Worm (Caenorhabditis elegans): Measurements from ENCODE around the gene ttbk-5.

ttbk-5 gene

DNA sequence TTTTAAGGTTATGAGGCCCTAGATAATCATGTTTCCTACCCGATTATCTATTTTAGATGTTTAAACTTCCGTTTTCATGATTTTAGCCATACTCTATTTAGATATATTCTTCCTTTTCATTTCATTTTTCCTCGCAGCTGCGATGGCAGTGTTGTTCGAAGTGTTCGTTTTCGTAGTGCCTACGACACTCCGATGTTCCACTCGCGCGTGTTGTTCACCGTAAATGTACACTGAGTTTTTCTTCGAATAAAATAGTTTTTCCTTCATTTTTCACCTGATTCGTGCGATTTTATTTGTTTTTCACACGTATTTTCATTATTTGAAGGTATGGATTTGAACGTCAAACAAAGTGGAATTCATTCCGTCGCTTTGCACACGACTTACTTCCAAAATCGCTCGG, 6.4 kb downstream of the ttbk-5 start, which contains the start of gene dis-3:
dis-3 (plus strand) TSS at position 322 of the 400 bp plus-strand sequence.
- TF ChIP-seq R02D3.7 (tag; optimal IDR thresholded peaks at IDR 0.05) = peak; percentile 55
- TF ChIP-seq Y55F3AM.14 (GFP tag; optimal IDR thresholded peaks at IDR 0.05) = no peak

DNA sequence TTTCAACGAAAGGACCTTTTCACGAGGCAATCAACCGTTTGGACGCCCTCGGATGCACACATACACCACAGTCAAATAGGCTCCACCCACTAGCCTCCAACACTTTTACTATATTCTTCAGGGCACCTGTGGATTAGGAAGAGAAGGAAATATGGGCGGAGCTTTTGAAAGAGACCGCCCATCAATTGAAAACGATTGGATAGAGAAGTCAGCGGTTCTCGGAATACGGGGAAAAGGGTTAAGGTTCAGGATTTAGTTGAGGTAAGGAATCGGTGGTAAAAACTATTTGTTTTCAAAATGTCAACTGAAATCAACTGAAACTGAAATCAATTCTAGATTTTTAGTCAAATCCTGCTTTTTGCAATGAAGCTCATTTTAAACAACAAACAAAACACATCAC, 20.0 kb downstream of the ttbk-5 start, which contains the start of gene egl-38:
egl-38 (minus strand) TSS at position 101 of the 400 bp plus-strand sequence.
- TF ChIP-seq lsy-2 (tag; optimal IDR thresholded peaks at IDR 0.05) = no peak
- TF ChIP-seq ztf-4 (tag; optimal IDR thresholded peaks at IDR 0.05) = no peak
- no peak for TF ChIP-seq C34F6.9 (tag; optimal IDR thresholded peaks at IDR 0.05)
- TF ChIP-seq sem-4 (tag; optimal IDR thresholded peaks at IDR 0.05) = no peak
- no peak for TF ChIP-seq F13H6.1 (tag; optimal IDR thresholded peaks at IDR 0.05)
- TF ChIP-seq blmp-1 (tag; optimal IDR thresholded peaks at IDR 0.05; ENCODE audit: insufficient read depth) = no peak
- TF ChIP-seq ZK546.5 (tag; optimal IDR thresholded peaks at IDR 0.05) = no peak
- no peak for TF ChIP-seq nhr-10 (tag; optimal IDR thresholded peaks at IDR 0.05)

DNA sequence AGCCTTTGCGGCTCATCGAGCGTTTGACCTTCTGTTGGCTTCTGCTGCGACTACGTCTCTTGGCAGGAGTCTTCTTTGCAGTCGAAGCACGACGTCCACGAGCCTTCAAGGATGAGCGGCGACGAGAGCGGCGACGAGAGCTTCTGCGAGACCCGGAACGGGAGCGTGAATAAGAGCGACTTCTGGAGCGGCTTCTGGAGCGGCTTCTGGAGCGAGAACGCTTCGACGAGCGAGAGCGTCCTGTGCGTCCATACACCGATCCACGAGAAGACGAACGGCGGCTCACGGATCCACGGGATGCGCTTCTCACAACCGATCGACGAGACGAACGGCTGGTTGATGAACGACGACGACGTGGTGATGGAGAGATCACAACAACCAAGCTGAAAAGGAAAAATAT, 20.4 kb downstream of the ttbk-5 start:
- no peak for TF ChIP-seq dmd-4 (tag; optimal IDR thresholded peaks at IDR 0.05)
- TF ChIP-seq nhr-23 (tag; optimal IDR thresholded peaks at IDR 0.05) = no peak
- no peak for TF ChIP-seq nhr-21 (tag; optimal IDR thresholded peaks at IDR 0.05)
- no peak for TF ChIP-seq unc-55 (GFP tag; optimal IDR thresholded peaks at IDR 0.05)
- TF ChIP-seq lin-11 (tag; optimal IDR thresholded peaks at IDR 0.05) = no peak
- TF ChIP-seq sma-9 (GFP tag; optimal IDR thresholded peaks at IDR 0.05) = no peak
- TF ChIP-seq sma-9 (tag; optimal IDR thresholded peaks at IDR 0.05) = no peak
- no peak for TF ChIP-seq aly-2 (tag; optimal IDR thresholded peaks at IDR 0.05)
- TF ChIP-seq mbf-1 (tag; optimal IDR thresholded peaks at IDR 0.05) = no peak
- TF ChIP-seq ZK546.5 (tag; optimal IDR thresholded peaks at IDR 0.05) = no peak
- no peak for TF ChIP-seq ztf-4 (tag; optimal IDR thresholded peaks at IDR 0.05)
- no peak for TF ChIP-seq C34F6.9 (tag; optimal IDR thresholded peaks at IDR 0.05)
- no peak for TF ChIP-seq ceh-82 (tag; optimal IDR thresholded peaks at IDR 0.05)
- TF ChIP-seq nhr-10 (tag; optimal IDR thresholded peaks at IDR 0.05) = no peak
- no peak for TF ChIP-seq nhr-6 (tag; optimal IDR thresholded peaks at IDR 0.05)
- TF ChIP-seq ztf-11 (tag; optimal IDR thresholded peaks at IDR 0.05) = no peak
- TF ChIP-seq snpc-4 (tag; optimal IDR thresholded peaks at IDR 0.05) = no peak
- TF ChIP-seq gmeb-1 (tag; optimal IDR thresholded peaks at IDR 0.05) = no peak
- no peak for TF ChIP-seq unc-39 (tag; optimal IDR thresholded peaks at IDR 0.05)
- TF ChIP-seq lsy-2 (tag; optimal IDR thresholded peaks at IDR 0.05) = no peak
- no peak for TF ChIP-seq sem-4 (tag; optimal IDR thresholded peaks at IDR 0.05)

DNA sequence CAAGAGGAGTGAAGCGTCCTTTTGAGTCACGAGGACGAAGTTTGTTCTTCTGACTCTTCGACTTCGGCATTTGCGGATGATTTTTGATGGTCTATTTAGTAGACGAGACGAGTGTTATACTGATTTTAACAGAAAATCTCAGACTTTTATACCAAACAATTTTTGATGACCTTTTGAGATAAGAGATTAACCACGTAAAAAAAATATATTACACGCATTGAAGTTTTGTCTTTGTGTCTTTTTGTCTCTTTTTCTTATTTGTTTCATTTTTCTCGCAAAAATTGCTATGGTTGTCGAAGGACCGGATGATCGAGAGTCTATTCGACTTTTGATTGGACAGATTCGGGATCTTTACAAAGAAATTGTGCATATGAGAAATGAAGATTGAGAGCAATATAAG, 21.0 kb downstream of the ttbk-5 start, which contains the start of gene spch-1:
spch-1 (minus strand) TSS at position 101 of the 400 bp plus-strand sequence.
- TF ChIP-seq blmp-1 (tag; optimal IDR thresholded peaks at IDR 0.05; ENCODE audit: insufficient read depth) (no peak), ceh-82 (tag; optimal IDR thresholded peaks at IDR 0.05) (no peak), nhr-129 (tag; optimal IDR thresholded peaks at IDR 0.05) (no peak), lin-39 (tag; optimal IDR thresholded peaks at IDR 0.05) (no peak), peb-1 (tag; optimal IDR thresholded peaks at IDR 0.05) (no peak), Y55F3AM.14 (GFP tag; optimal IDR thresholded peaks at IDR 0.05) (no peak), elt-1 (tag; optimal IDR thresholded peaks at IDR 0.05) (no peak), dmd-4 (tag; optimal IDR thresholded peaks at IDR 0.05) (no peak), nhr-11 (tag; optimal IDR thresholded peaks at IDR 0.05) (no peak), nhr-237 (tag; optimal IDR thresholded peaks at IDR 0.05) (no peak), nhr-23 (tag; optimal IDR thresholded peaks at IDR 0.05) (no peak), alr-1 (tag; optimal IDR thresholded peaks at IDR 0.05) (no peak), unc-39 (tag; optimal IDR thresholded peaks at IDR 0.05) (no peak), sma-9 (GFP tag; optimal IDR thresholded peaks at IDR 0.05) (no peak), sma-9 (tag; optimal IDR thresholded peaks at IDR 0.05) (no peak), zag-1 (tag; optimal IDR thresholded peaks at IDR 0.05) (no peak), ama-1 (optimal IDR thresholded peaks at IDR 0.05) (no peak), gmeb-1 (tag; optimal IDR thresholded peaks at IDR 0.05) (no peak), unc-62 (GFP tag; optimal IDR thresholded peaks at IDR 0.05) (no peak), nhr-21 (tag; optimal IDR thresholded peaks at IDR 0.05) (no peak)

DNA sequence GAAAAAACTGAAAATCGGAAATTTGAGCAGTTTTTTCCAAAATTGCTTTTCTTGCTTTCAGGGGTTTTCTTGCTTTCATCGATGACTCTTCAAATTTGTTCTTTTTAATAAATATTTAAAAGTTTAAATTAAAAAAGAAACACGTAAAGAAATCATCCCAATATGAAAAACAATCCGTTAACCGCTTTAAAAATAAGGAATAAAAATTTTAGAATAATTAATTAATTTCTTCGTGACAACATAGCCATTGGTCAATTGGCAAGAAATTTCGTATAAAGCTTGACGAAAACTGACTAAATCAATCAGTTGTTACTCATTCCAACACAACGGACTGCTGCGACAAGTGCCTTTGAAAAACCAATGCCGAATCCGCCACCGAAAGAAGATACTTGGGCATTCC, 22.1 kb downstream of the ttbk-5 start, which contains the start of gene nsph-3.2:
nsph-3.2 (plus strand) TSS at position 301 of the 400 bp plus-strand sequence.
- no peak for TF ChIP-seq nhr-21 (tag; optimal IDR thresholded peaks at IDR 0.05)
- TF ChIP-seq Y55F3AM.14 (GFP tag; optimal IDR thresholded peaks at IDR 0.05) = no peak
- TF ChIP-seq ceh-16 (tag; optimal IDR thresholded peaks at IDR 0.05) = no peak
- TF ChIP-seq ztf-4 (tag; optimal IDR thresholded peaks at IDR 0.05) = no peak
